Fruit fly (Drosophila melanogaster) whole organism, embryonic: ENCODE results near the gene CG10435.

Experiments
- CG10959 ChIP-seq: fragments of 200-800 bp; sonication (Bioruptor generic); IDR thresholded peaks from 2 replicates; pipeline ENCODE4 v1.3.6; 2022; ENCODE audit warnings: missing biosample characterization, missing genetic modification characterization
- CG17612 ChIP-seq: fragments of 200-800 bp; sonication (Bioruptor generic); IDR thresholded peaks from 2 replicates; pipeline ENCODE4 v1.3.6; 2022; ENCODE audit warnings: missing biosample characterization, missing genetic modification characterization
- CG43689 ChIP-seq: fragments of 200-800 bp; sonication (Bioruptor generic); IDR thresholded peaks from 2 replicates; pipeline ENCODE4 v1.3.6; 2022; ENCODE audit warnings: missing biosample characterization, missing genetic modification characterization
- CG8944 ChIP-seq: fragments of 200-800 bp; sonication (Bioruptor generic); optimal IDR thresholded peaks from 3 replicates; lab custom pipeline; 2016; ENCODE audit warnings: missing biosample characterization, missing genetic modification characterization
- MTF-1 ChIP-seq: fragments of 200-800 bp; sonication (Bioruptor generic); optimal IDR thresholded peaks from 2 replicates; lab custom pipeline; 2018; ENCODE audit warnings: missing biosample characterization, mild to moderate bottlenecking, missing genetic modification characterization, borderline replicate concordance
- dmrt99B ChIP-seq: fragments of 200-800 bp; sonication (Bioruptor generic); optimal IDR thresholded peaks from 2 replicates; lab custom pipeline; 2018; ENCODE audit warnings: missing biosample characterization, mild to moderate bottlenecking, missing genetic modification characterization, moderate library complexity
- luna ChIP-seq: fragments of 200-800 bp; sonication (Bioruptor generic); optimal IDR thresholded peaks from 2 replicates; lab custom pipeline; 2016; ENCODE audit warnings: missing biosample characterization, missing genetic modification characterization

DNA sequence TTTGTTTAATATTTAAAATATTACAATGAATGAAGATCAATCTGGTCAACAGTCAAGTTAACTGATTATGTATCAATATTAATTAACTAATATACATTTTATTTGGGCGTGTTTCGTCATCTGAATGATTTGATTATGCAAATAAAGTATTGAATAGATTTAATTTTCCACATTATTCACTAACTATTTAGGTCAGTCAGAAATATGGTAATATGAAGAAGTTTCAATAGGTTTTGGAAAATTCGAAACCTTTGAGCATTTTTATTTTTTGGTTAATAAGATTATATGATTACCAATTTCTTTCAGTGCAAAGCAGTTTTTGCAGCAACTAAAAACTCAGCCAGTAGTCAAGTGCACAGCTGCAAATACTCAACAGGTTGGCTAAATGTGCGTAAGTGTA lies 20.9 kb downstream of the CG10435 start:
- TF ChIP-seq MTF-1 (GFP tag; lab: Kevin White, UChicago) (no peak), CG43689 (GFP tag; lab: Robert Waterston, UW) (no peak), CG10959 (GFP tag; lab: Robert Waterston, UW) (no peak), luna (no peak), CG17612 (GFP tag; lab: Robert Waterston, UW) (no peak), CG8944 (GFP tag; lab: Kevin White, UChicago) (no peak), dmrt99B (tag; lab: Kevin White, UChicago) (no peak)
